Fruit fly (Drosophila melanogaster) whole organism, embryonic: Measurements from ENCODE around the gene CG6403.

Source experiments
- CG12744 ChIP-seq: fragments of 200-800 bp; sonication (Bioruptor generic); optimal IDR thresholded peaks from 2 replicates; lab custom pipeline; 2016; ENCODE audit warnings: missing biosample characterization, missing genetic modification characterization
- CG4328 ChIP-seq: fragments of 200-800 bp; sonication (Bioruptor generic); optimal IDR thresholded peaks from 3 replicates; lab custom pipeline; 2017; ENCODE audit warnings: missing biosample characterization, missing genetic modification reagents, missing genetic modification characterization
- CG6254 ChIP-seq: fragments of 200-800 bp; sonication (Bioruptor generic); optimal IDR thresholded peaks from 3 replicates; lab custom pipeline; 2017; ENCODE audit warnings: mild to moderate bottlenecking, missing biosample characterization, missing genetic modification reagents, missing genetic modification characterization
- CG7839 ChIP-seq: fragments of 200-800 bp; sonication (Bioruptor generic); optimal IDR thresholded peaks from 3 replicates; lab custom pipeline; 2018; ENCODE audit warnings: missing biosample characterization, mild to moderate bottlenecking, missing genetic modification characterization, moderate library complexity
- HmgD ChIP-seq: fragments of 200-800 bp; sonication (Bioruptor generic); optimal IDR thresholded peaks from 3 replicates; lab custom pipeline; 2016; ENCODE audit warnings: missing biosample characterization, missing genetic modification characterization
- Nf-YC ChIP-seq: fragments of 200-800 bp; optimal IDR thresholded peaks from 3 replicates; lab custom pipeline; 2019; ENCODE audit warnings: missing biosample characterization, mild to moderate bottlenecking, missing genetic modification characterization, moderate library complexity
- Scr ChIP-seq: fragments of 200-800 bp; sonication (Bioruptor generic); IDR thresholded peaks from 2 replicates; pipeline ENCODE4 v1.3.6; 2022; ENCODE audit warnings: missing biosample characterization, missing genetic modification characterization; ENCODE audit not compliant: partially characterized antibody
- Xbp1 ChIP-seq: fragments of 200-800 bp; sonication (Bioruptor generic); optimal IDR thresholded peaks from 3 replicates; lab custom pipeline; 2016; ENCODE audit warnings: missing biosample characterization, mild to moderate bottlenecking, missing genetic modification characterization
- ftz-f1 ChIP-seq: fragments of 200-800 bp; sonication (Bioruptor generic); optimal IDR thresholded peaks from 2 replicates; lab custom pipeline; 2016; ENCODE audit warnings: missing biosample characterization, missing genetic modification characterization
- pfk ChIP-seq: fragments of 200-800 bp; sonication (Bioruptor generic); optimal IDR thresholded peaks from 2 replicates; lab custom pipeline; 2018; ENCODE audit warnings: missing biosample characterization, mild to moderate bottlenecking, missing genetic modification characterization, moderate library complexity

- TF ChIP-seq CG4328 (GFP tag; lab: Kevin White, UChicago) (no peak), Xbp1 (GFP tag; lab: Kevin White, UChicago) (no peak), HmgD (GFP tag; lab: Kevin White, UChicago) (no peak), Scr (peak; percentile 89), CG12744 (GFP tag; lab: Kevin White, UChicago) (no peak), CG6254 (no peak), Nf-YC (tag; lab: Kevin White, UChicago) (peak; percentile 65), ftz-f1 (GFP tag; lab: Kevin White, UChicago) (no peak), CG7839 (tag; lab: Kevin White, UChicago) (no peak), pfk (GFP tag; lab: Kevin White, UChicago) (no peak)
Observed at dm6 chr3R:26724977-26725612, 11.0 kb downstream of the CG6403 start, which contains the start of gene CG6420.
